Worm (Caenorhabditis elegans): Measurements from ENCODE around the gene F02E11.2.
"Not testable (repeated sequence)": the region's sequence is repeated elsewhere in the genome, so short reads cannot be mapped to it uniquely, and the experiment has no call there.

The F02E11.2 gene

DNA sequence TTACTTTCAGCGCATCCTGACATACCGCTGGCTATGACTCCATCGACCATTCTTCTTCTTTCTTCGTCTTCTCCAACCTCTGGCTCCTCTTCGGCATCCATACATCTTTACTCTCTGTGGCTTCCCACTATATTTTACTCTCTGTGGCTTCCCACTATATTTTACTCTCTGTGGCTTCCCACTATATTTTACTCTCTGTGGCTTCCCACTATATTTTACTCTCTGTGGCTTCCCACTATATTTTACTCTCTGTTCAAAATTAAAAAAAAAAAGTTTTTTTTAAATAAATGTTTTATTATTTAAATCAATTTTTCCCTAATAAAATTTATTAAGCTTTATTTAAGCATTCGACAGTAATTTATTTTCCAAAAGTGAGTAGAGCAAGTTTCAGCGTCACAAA is 27.9 kb downstream of the F02E11.2 start, which contains the start of gene F39E9.14:
TSS of gene F39E9.14 (minus strand) at position 101 of the 400 bp plus-strand sequence.
- TF ChIP-seq sea-2 (GFP tag; IDR thresholded peaks at IDR 0.05); C06A6.2 (GFP tag; conservative IDR thresholded peaks at IDR 0.05); lin-26 (GFP tag; IDR thresholded peaks at IDR 0.05): not testable (repeated sequence)

DNA sequence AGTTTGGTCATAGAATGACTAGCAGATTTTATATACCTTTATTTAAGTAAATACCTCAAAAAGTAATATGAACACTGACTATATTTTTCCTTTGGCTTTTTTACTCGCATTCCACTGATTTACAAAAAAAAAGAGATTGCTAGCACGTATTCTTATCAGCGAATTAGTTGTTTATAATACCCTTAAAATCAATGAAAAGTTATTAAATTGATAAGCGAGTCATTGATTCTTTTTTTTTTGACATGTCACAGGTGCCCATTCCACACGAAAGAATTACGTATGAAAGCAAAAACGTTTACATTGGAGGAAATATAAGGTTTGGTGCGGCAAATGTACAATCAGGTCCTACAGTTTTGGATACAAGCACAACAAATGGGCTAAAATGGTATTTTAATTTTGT is 32.6 kb downstream of the F02E11.2 start, which contains the start of gene btb-17:
TSS of gene btb-17 (plus strand) at position 213 of the 400 bp plus-strand sequence.
- TF ChIP-seq nhr-80 (tag; optimal IDR thresholded peaks at IDR 0.05) (peak; percentile 35), dpl-1 (GFP tag; optimal IDR thresholded peaks at IDR 0.05) (no peak), mxl-1 (tag; optimal IDR thresholded peaks at IDR 0.05) (no peak), cebp-2 (GFP tag; IDR thresholded peaks at IDR 0.05) (no peak)

DNA sequence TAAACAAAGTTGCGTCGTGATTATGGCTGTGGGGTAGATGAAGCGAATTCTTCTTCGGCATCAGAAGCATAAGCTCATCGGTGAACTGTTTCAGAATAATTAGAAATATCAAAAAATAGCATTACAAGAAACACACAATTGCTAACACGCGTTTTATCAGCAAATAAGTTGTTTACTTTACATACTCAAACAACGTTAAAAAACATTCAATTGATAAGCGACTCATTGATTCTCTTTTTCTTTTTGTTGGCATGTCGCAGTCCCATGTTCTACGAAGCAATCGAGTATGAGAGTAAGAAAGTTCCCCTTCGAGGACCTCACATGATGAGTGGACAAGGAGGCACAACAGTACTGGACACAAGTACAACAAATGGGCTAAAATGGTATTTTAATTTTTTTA is 34.0 kb downstream of the F02E11.2 start, which contains the start of gene btb-16:
TSS of gene btb-16 (plus strand) at position 240 of the 400 bp plus-strand sequence.
- TF ChIP-seq F49E8.2 (tag; optimal IDR thresholded peaks at IDR 0.05; ENCODE audit: insufficient read depth) (no peak), nhr-120 (GFP tag; IDR thresholded peaks at IDR 0.05) (no peak), nhr-80 (tag; optimal IDR thresholded peaks at IDR 0.05) (peak; percentile 36)

DNA sequence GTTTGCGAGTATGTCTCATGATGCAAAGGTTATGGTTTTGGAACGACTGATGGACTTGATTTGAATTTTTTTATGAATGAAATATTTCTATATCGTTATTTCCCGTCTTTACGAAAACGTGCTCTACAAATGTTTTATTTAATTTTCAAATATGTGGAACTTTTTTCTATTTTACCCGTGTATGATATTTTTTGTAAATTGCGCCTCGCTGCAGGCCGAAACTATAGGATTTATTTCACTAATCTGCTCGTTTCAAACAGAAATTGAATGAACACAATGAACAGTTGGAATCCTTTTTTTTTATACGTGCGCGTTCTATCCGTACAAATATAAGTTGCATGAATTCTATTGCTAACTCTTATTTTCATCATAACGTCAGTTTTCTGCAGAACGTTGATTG is 35.3 kb downstream of the F02E11.2 start, which contains the start of gene btb-18:
TSS of gene btb-18 (plus strand) at position 301 of the 400 bp plus-strand sequence.
- no peak for TF ChIP-seq attf-3 (GFP tag; conservative IDR thresholded peaks at IDR 0.05)
- no peak for TF ChIP-seq efl-1 (GFP tag; optimal IDR thresholded peaks at IDR 0.05)
- no peak for TF ChIP-seq athp-1 (tag; optimal IDR thresholded peaks at IDR 0.05)
- no peak for TF ChIP-seq mxl-1 (tag; optimal IDR thresholded peaks at IDR 0.05)
- no peak for TF ChIP-seq mcd-1 (GFP tag; IDR thresholded peaks at IDR 0.05)
- TF ChIP-seq Y53G8AR.9 (GFP tag; conservative IDR thresholded peaks at IDR 0.05) = no peak
- TF ChIP-seq hrde-1 (tag; optimal IDR thresholded peaks at IDR 0.05; ENCODE audit: borderline replicate concordance) = no peak
- TF ChIP-seq mes-4 (tag; optimal IDR thresholded peaks at IDR 0.05) = no peak
- TF ChIP-seq atf-7 (tag; optimal IDR thresholded peaks at IDR 0.05) = no peak
- TF ChIP-seq repo-1 (tag; optimal IDR thresholded peaks at IDR 0.05) = no peak
- TF ChIP-seq nhr-80 (tag; optimal IDR thresholded peaks at IDR 0.05) = no peak
- TF ChIP-seq lin-26 (GFP tag; IDR thresholded peaks at IDR 0.05) = no peak
- no peak for TF ChIP-seq hsf-1 (GFP tag; IDR thresholded peaks at IDR 0.05)
- TF ChIP-seq B0019.2 (GFP tag; conservative IDR thresholded peaks at IDR 0.05) = no peak
- TF ChIP-seq B0035.1 (tag; optimal IDR thresholded peaks at IDR 0.05) = no peak

DNA sequence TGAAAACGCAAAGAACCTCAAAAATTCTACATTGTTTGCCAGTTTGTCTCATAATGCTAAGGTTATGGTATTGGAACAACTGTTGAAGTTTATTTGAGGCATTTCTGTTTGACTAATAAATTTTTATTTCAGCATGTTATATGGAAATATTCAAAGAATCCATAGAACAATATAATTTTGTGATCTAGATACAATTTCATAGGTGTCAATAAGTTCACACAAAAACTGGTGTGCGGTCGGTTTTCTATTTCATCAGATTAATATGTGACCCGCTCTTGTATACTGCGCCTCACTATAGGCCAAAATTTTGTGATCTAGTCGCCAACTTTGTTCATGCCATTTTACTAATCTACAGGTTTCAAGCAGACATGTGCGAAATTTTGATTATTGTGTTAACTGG is 36.9 kb downstream of the F02E11.2 start, which contains the start of gene btb-22:
TSS of gene btb-22 (plus strand) at position 301 of the 400 bp plus-strand sequence.
- no peak for TF ChIP-seq lin-40 (tag; optimal IDR thresholded peaks at IDR 0.05)
- TF ChIP-seq sea-2 (GFP tag; IDR thresholded peaks at IDR 0.05) = no peak
- TF ChIP-seq attf-6 (GFP tag; IDR thresholded peaks at IDR 0.05) = no peak
- no peak for TF ChIP-seq F22D6.2 (tag; optimal IDR thresholded peaks at IDR 0.05)
- TF ChIP-seq nhr-90 (tag; optimal IDR thresholded peaks at IDR 0.05) = no peak
- no peak for TF ChIP-seq B0336.3 (GFP tag; IDR thresholded peaks at IDR 0.05)
- no peak for TF ChIP-seq him-1 (tag; optimal IDR thresholded peaks at IDR 0.05)
- TF ChIP-seq nfyb-1 (GFP tag; IDR thresholded peaks at IDR 0.05) = no peak
- no peak for TF ChIP-seq zfh-2 (GFP tag; conservative IDR thresholded peaks at IDR 0.05)
- TF ChIP-seq rec-8 (tag; optimal IDR thresholded peaks at IDR 0.05) = no peak
- TF ChIP-seq lsl-1 (GFP tag; optimal IDR thresholded peaks at IDR 0.05) = no peak
- no peak for TF ChIP-seq let-526 (GFP tag; IDR thresholded peaks at IDR 0.05)
- no peak for TF ChIP-seq pbrm-1 (GFP tag; IDR thresholded peaks at IDR 0.05)
- TF ChIP-seq snpc-1.1 (tag; optimal IDR thresholded peaks at IDR 0.05; ENCODE audit: insufficient read depth) = no peak
- no peak for TF ChIP-seq nhr-80 (tag; optimal IDR thresholded peaks at IDR 0.05)
- TF ChIP-seq aptf-2 (GFP tag; conservative IDR thresholded peaks at IDR 0.05) = no peak
- no peak for TF ChIP-seq zim-3 (tag; optimal IDR thresholded peaks at IDR 0.05)
